Fruit fly (Drosophila melanogaster) whole organism, wandering third instar larva: Measurements from ENCODE around the gene Hsp70Bbb.
"Not testable (repeated sequence)": the region's sequence is repeated elsewhere in the genome, so short reads cannot be mapped to it uniquely, and the experiment has no call there.

ENCODE experiments used
- Abd-B ChIP-seq: fragments of >200 bp; optimal IDR thresholded peaks from 2 replicates; lab custom pipeline; 2017; ENCODE audit warnings: missing biosample characterization, missing genetic modification characterization
- CG32264 ChIP-seq: fragments of 200-800 bp; sonication (Bioruptor generic); optimal IDR thresholded peaks from 2 replicates; lab custom pipeline; 2016; ENCODE audit warnings: missing biosample characterization, missing genetic modification characterization
- CG9705 ChIP-seq: fragments of 200-800 bp; sonication (Bioruptor generic); optimal IDR thresholded peaks from 2 replicates; lab custom pipeline; 2018; ENCODE audit warnings: missing biosample characterization, mild to moderate bottlenecking, missing genetic modification characterization
- GATAd ChIP-seq: sonication (Bioruptor generic); optimal IDR thresholded peaks from 2 replicates; lab custom pipeline; 2016; ENCODE audit warnings: missing biosample characterization, missing genetic modification characterization
- HLH106 ChIP-seq: fragments of 200-800 bp; optimal IDR thresholded peaks from 3 replicates; lab custom pipeline; 2019; ENCODE audit warnings: missing biosample characterization, mild to moderate bottlenecking, missing genetic modification characterization, moderate library complexity
- Hnf4 ChIP-seq: fragments of 200-800 bp; sonication (Bioruptor generic); optimal IDR thresholded peaks from 2 replicates; lab custom pipeline; 2016; ENCODE audit warnings: missing biosample characterization, mild to moderate bottlenecking, missing genetic modification characterization
- Hr78 ChIP-seq: fragments of >200 bp; optimal IDR thresholded peaks from 2 replicates; lab custom pipeline; 2017; ENCODE audit warnings: missing biosample characterization, missing genetic modification characterization
- Hr83 ChIP-seq: fragments of 200-300 bp; sonication (Bioruptor generic); optimal IDR thresholded peaks from 2 replicates; lab custom pipeline; 2016; ENCODE audit warnings: missing biosample characterization, mild to moderate bottlenecking, missing genetic modification characterization, moderate library complexity; ENCODE audit not compliant: poor library complexity, severe bottlenecking
- Myc ChIP-seq: fragments of >200 bp; optimal IDR thresholded peaks from 2 replicates; lab custom pipeline; 2017
- OdsH ChIP-seq: fragments of 200-800 bp; sonication (Bioruptor generic); optimal IDR thresholded peaks from 2 replicates; lab custom pipeline; 2016; ENCODE audit warnings: missing biosample characterization, mild to moderate bottlenecking, missing genetic modification characterization
- Rel ChIP-seq, 2 experiments: fragments of 200-800 bp; sonication (Bioruptor generic) in 1 of 2; optimal IDR thresholded peaks; 2 replicates in 1 of 2; 3 replicates in 1 of 2; lab custom pipeline; 2016 to 2019; ENCODE audit warnings: mild to moderate bottlenecking in 2 of 2, missing biosample characterization in 2 of 2, missing genetic modification characterization in 2 of 2, moderate library complexity in 1 of 2
- Sp1 ChIP-seq: fragments of 200-800 bp; sonication (Bioruptor generic); optimal IDR thresholded peaks from 3 replicates; lab custom pipeline; 2019; ENCODE audit warnings: missing biosample characterization, mild to moderate bottlenecking, missing genetic modification characterization, moderate library complexity
- Vsx2 ChIP-seq: fragments of 200-300, 225-300 bp; sonication (Bioruptor generic); optimal IDR thresholded peaks from 2 replicates; lab custom pipeline; 2018; ENCODE audit warnings: missing biosample characterization, missing genetic modification characterization; ENCODE audit not compliant: partially characterized antibody
- br ChIP-seq: fragments of 200-800 bp; sonication (Bioruptor generic); optimal IDR thresholded peaks from 2 replicates; lab custom pipeline; 2016; ENCODE audit warnings: missing biosample characterization, missing genetic modification characterization
- brk ChIP-seq: fragments of 200-800 bp; sonication (Bioruptor generic); optimal IDR thresholded peaks from 2 replicates; lab custom pipeline; 2016; ENCODE audit warnings: missing biosample characterization, mild to moderate bottlenecking, missing genetic modification characterization
- ey ChIP-seq: fragments of 200-800 bp; sonication (Bioruptor generic); optimal IDR thresholded peaks from 2 replicates; lab custom pipeline; 2016; ENCODE audit warnings: missing biosample characterization, missing genetic modification characterization
- foxo ChIP-seq, 2 experiments: fragments of 200-800 bp; sonication (Bioruptor generic); optimal IDR thresholded peaks; 2 replicates in 1 of 2; 3 replicates in 1 of 2; lab custom pipeline; 2016 to 2017; ENCODE audit warnings: missing biosample characterization in 2 of 2, missing genetic modification characterization in 2 of 2
- fru ChIP-seq: fragments of 200-800 bp; sonication (Bioruptor generic); optimal IDR thresholded peaks from 3 replicates; lab custom pipeline; 2016; ENCODE audit warnings: missing biosample characterization, mild to moderate bottlenecking, missing genetic modification characterization
- h ChIP-seq: fragments of 200-800 bp; sonication (Bioruptor generic); optimal IDR thresholded peaks from 3 replicates; lab custom pipeline; 2016; ENCODE audit warnings: missing biosample characterization, mild to moderate bottlenecking, missing genetic modification characterization
- jim ChIP-seq: fragments of 175-275, 200-325 bp; sonication (Bioruptor generic); optimal IDR thresholded peaks from 2 replicates; lab custom pipeline; 2016; ENCODE audit warnings: missing biosample characterization, mild to moderate bottlenecking, missing genetic modification characterization
- lola ChIP-seq: fragments of >200 bp; optimal IDR thresholded peaks from 2 replicates; lab custom pipeline; 2017; ENCODE audit warnings: missing biosample characterization, missing genetic modification characterization
- pan ChIP-seq: fragments of >200 bp; optimal IDR thresholded peaks from 2 replicates; lab custom pipeline; 2017
- psq ChIP-seq: fragments of 200-800 bp; sonication (Bioruptor generic); optimal IDR thresholded peaks from 3 replicates; lab custom pipeline; 2017; ENCODE audit warnings: missing biosample characterization, mild to moderate bottlenecking, missing genetic modification characterization, moderate library complexity
- rgr ChIP-seq: fragments of 200-800 bp; sonication (Bioruptor generic); optimal IDR thresholded peaks from 3 replicates; lab custom pipeline; 2016; ENCODE audit warnings: missing biosample characterization, mild to moderate bottlenecking, missing genetic modification characterization
- sage ChIP-seq: fragments of 200-800 bp; sonication (Bioruptor generic); optimal IDR thresholded peaks from 2 replicates; lab custom pipeline; 2016; ENCODE audit warnings: missing biosample characterization, mild to moderate bottlenecking, missing genetic modification characterization
- sv ChIP-seq: fragments of 200-800 bp; sonication (Bioruptor generic); optimal IDR thresholded peaks from 3 replicates; lab custom pipeline; 2016; ENCODE audit warnings: missing biosample characterization, missing genetic modification characterization
- tai ChIP-seq: sonication (Bioruptor generic); optimal IDR thresholded peaks from 2 replicates; lab custom pipeline; 2016; ENCODE audit warnings: missing biosample characterization, missing genetic modification characterization
- usp ChIP-seq: fragments of >200 bp; optimal IDR thresholded peaks from 2 replicates; lab custom pipeline; 2017; ENCODE audit warnings: missing biosample characterization, missing genetic modification characterization
- woc ChIP-seq: sonication (Bioruptor generic); optimal IDR thresholded peaks from 2 replicates; lab custom pipeline; 2016; ENCODE audit warnings: missing biosample characterization, mild to moderate bottlenecking, missing genetic modification characterization

Hsp70Bbb gene

dm6 chr3R:12502210-12502609 lies at the start of gene Hsp70Bbb:
Hsp70Bbb (plus strand) TSS chr3R:12502510.
- not testable (repeated sequence) for TF ChIP-seq brk, sv, sage (GFP tag; lab: Kevin White, UChicago)

- no peak for TF ChIP-seq CG32264 (GFP tag; lab: Kevin White, UChicago)
- TF ChIP-seq Vsx2: no peak
- TF ChIP-seq HLH106 (tag; lab: Kevin White, UChicago): no peak
- no peak for TF ChIP-seq foxo (GFP tag; optimal IDR thresholded peaks at IDR 0.05; lab: Kevin White, UChicago)
- TF ChIP-seq Hr83: no peak
- no peak for TF ChIP-seq OdsH
- TF ChIP-seq Abd-B: no peak
- TF ChIP-seq Rel (GFP tag; optimal IDR thresholded peaks at IDR 0.05; lab: Kevin White, UChicago): no peak
- no peak for TF ChIP-seq Rel (tag; optimal IDR thresholded peaks at IDR 0.05; lab: Kevin White, UChicago)
- TF ChIP-seq pan (lab: Kevin White, UChicago): no peak
- no peak for TF ChIP-seq Hr78 (GFP tag; lab: Kevin White, UChicago)
- no peak for TF ChIP-seq jim (GFP tag; lab: Kevin White, UChicago)
- no peak for TF ChIP-seq lola
- no peak for TF ChIP-seq psq
- TF ChIP-seq Hnf4 (GFP tag; lab: Kevin White, UChicago): no peak
- no peak for TF ChIP-seq br (GFP tag; lab: Kevin White, UChicago)
- TF ChIP-seq rgr (GFP tag; lab: Kevin White, UChicago): no peak
- no peak for TF ChIP-seq usp (GFP tag; lab: Kevin White, UChicago)
- TF ChIP-seq tai (GFP tag; lab: Kevin White, UChicago): no peak
- TF ChIP-seq sv (GFP tag; lab: Kevin White, UChicago): no peak
These were observed 47.8 kb upstream of the Hsp70Bbb start for dm6 chr3R:12454492-12454891.

dm6 chr3R:12456370-12456940 lies 45.9 kb upstream of the Hsp70Bbb start, which contains the start of gene trus:
trus (plus strand) TSS chr3R:12456573.
- no peak for TF ChIP-seq br (GFP tag; lab: Kevin White, UChicago)
- TF ChIP-seq sage (GFP tag; lab: Kevin White, UChicago): no peak
- TF ChIP-seq Sp1 (GFP tag; lab: Kevin White, UChicago): no peak
- no peak for TF ChIP-seq GATAd
- TF ChIP-seq Hnf4 (GFP tag; lab: Kevin White, UChicago): no peak
- TF ChIP-seq OdsH: no peak
- no peak for TF ChIP-seq CG9705 (GFP tag; lab: Kevin White, UChicago)
- no peak for TF ChIP-seq ey (GFP tag; lab: Kevin White, UChicago)
- no peak for TF ChIP-seq HLH106 (tag; lab: Kevin White, UChicago)
- TF ChIP-seq CG32264 (GFP tag; lab: Kevin White, UChicago): no peak
- no peak for TF ChIP-seq fru (GFP tag; lab: Kevin White, UChicago)

dm6 chr3R:12459879-12460522 lies 42.3 kb upstream of the Hsp70Bbb start, which contains the start of the genes CG5961 and Polr3C:
CG5961 (minus strand) TSS chr3R:12460294.
Polr3C (plus strand) TSS chr3R:12460414.
- TF ChIP-seq Rel (GFP tag; optimal IDR thresholded peaks at IDR 0.05; lab: Kevin White, UChicago) (no peak), Rel (tag; optimal IDR thresholded peaks at IDR 0.05; lab: Kevin White, UChicago) (peak; percentile 11), Myc (peak; percentile 23), Abd-B (no peak), psq (peak; percentile 91), woc (GFP tag; lab: Kevin White, UChicago) (no peak)

dm6 chr3R:12465198-12465597 lies 37.1 kb upstream of the Hsp70Bbb start, which contains the start of gene CG5608:
CG5608 (minus strand) TSS chr3R:12465298.
- not testable (repeated sequence) for TF ChIP-seq h (GFP tag; lab: Kevin White, UChicago); Vsx2; CG32264 (GFP tag; lab: Kevin White, UChicago)
